Fruit fly (Drosophila melanogaster): ENCODE measurements around the gene Osi10b.

dm6 chr3R:6221681-6222080, 44.3 kb upstream of the Osi10b start, which contains the start of gene Osi4:
- no peak for TF ChIP-seq CG8478 (optimal IDR thresholded peaks at IDR 0.05)
- TF ChIP-seq CTCF (optimal IDR thresholded peaks at IDR 0.05), result no peak
